Worm (Caenorhabditis elegans) whole organism, midembryonic: Measurements from ENCODE around the gene F45H10.2.

ENCODE experiments used
- T22C8.4 ChIP-seq: fragments of 200-800 bp; sonication (Bioruptor generic); IDR thresholded peaks from 2 replicates; pipeline ENCODE4 v1.3.6; 2022; ENCODE audit warnings: missing genetic modification characterization, missing compliant biosample characterization
- cog-1 ChIP-seq: sonication (generic microtip); optimal IDR thresholded peaks from 2 replicates; lab custom pipeline; 2016; ENCODE audit warnings: missing genetic modification characterization, missing compliant biosample characterization
- flt-1 ChIP-seq: fragments of 200-800 bp; sonication (Bioruptor generic); IDR thresholded peaks from 2 replicates; pipeline ENCODE4 v1.3.6; 2022; ENCODE audit warnings: missing genetic modification characterization, missing compliant biosample characterization
- klf-2 ChIP-seq: fragments of 200-800 bp; sonication (Bioruptor generic); conservative IDR thresholded peaks from 2 replicates; pipeline ENCODE4 v1.3.6; 2022; ENCODE audit warnings: missing genetic modification reagents, missing genetic modification characterization, missing compliant biosample characterization
- med-1 ChIP-seq: sonication (generic microtip); optimal IDR thresholded peaks from 2 replicates; lab custom pipeline; 2017; ENCODE audit warnings: missing genetic modification characterization, mild to moderate bottlenecking, missing compliant biosample characterization, antibody characterized with exemption, missing genetic modification reagents; ENCODE audit not compliant: insufficient read depth
- ref-1 ChIP-seq: fragments of 200-800 bp; sonication (Bioruptor generic); conservative IDR thresholded peaks from 2 replicates; pipeline ENCODE4 v1.3.6; 2022; ENCODE audit warnings: missing genetic modification reagents, missing genetic modification characterization, missing compliant biosample characterization
- tab-1 ChIP-seq: fragments of 200-800 bp; sonication (Bioruptor generic); IDR thresholded peaks from 2 replicates; pipeline ENCODE4 v1.3.6; 2022; ENCODE audit warnings: missing genetic modification characterization, missing compliant biosample characterization
- ztf-23 ChIP-seq: fragments of 200-800 bp; sonication (Bioruptor generic); IDR thresholded peaks from 2 replicates; pipeline ENCODE4 v1.3.6; 2022; ENCODE audit warnings: missing genetic modification reagents, missing genetic modification characterization, missing compliant biosample characterization
- ztf-29 ChIP-seq: fragments of 200-800 bp; sonication (Bioruptor generic); IDR thresholded peaks from 2 replicates; pipeline ENCODE4 v1.3.6; 2022; ENCODE audit warnings: missing genetic modification reagents, missing genetic modification characterization, missing compliant biosample characterization

- TF ChIP-seq flt-1 (0 out of 2 replicates have a peak, but pooled peaks have one; percentile 46), med-1 (no peak), ref-1 (no peak), klf-2 (GFP tag; lab: Robert Waterston, UW) (no peak), ztf-23 (no peak), tab-1 (GFP tag; lab: Robert Waterston, UW) (no peak), T22C8.4 (no peak), ztf-29 (no peak), cog-1 (tag; lab: Kevin White, UChicago) (peak; percentile 76)
Measured at ce11 chrII:13447668-13448067, 45.2 kb downstream of the F45H10.2 start.
